Fruit fly (Drosophila melanogaster) whole organism, embryonic: ENCODE data around the gene CG13891.

Experiments
- Ada2b ChIP-seq: fragments of 200-800 bp; sonication (Bioruptor generic); IDR thresholded peaks from 2 replicates; pipeline ENCODE4 v1.3.6; 2022; ENCODE audit warnings: missing biosample characterization, missing genetic modification characterization
- Adf1 ChIP-seq: fragments of 200-800 bp; sonication (Bioruptor generic); IDR thresholded peaks from 2 replicates; pipeline ENCODE4 v1.3.6; 2022; ENCODE audit warnings: missing biosample characterization, missing genetic modification characterization
- CG12219 ChIP-seq: fragments of 200-800 bp; sonication (Bioruptor generic); optimal IDR thresholded peaks from 3 replicates; lab custom pipeline; 2018; ENCODE audit warnings: missing biosample characterization, mild to moderate bottlenecking, missing genetic modification characterization
- CG13624 ChIP-seq: fragments of 200-800 bp; sonication (Bioruptor generic); optimal IDR thresholded peaks from 2 replicates; lab custom pipeline; 2016; ENCODE audit warnings: missing biosample characterization, missing genetic modification characterization
- CG17359 ChIP-seq: fragments of 200-800 bp; sonication (Bioruptor generic); optimal IDR thresholded peaks from 3 replicates; lab custom pipeline; 2018; ENCODE audit warnings: missing biosample characterization, mild to moderate bottlenecking, missing genetic modification characterization, moderate library complexity
- CG17385 ChIP-seq: fragments of 200-800 bp; sonication (Bioruptor generic); optimal IDR thresholded peaks from 3 replicates; lab custom pipeline; 2018; ENCODE audit warnings: missing biosample characterization, mild to moderate bottlenecking, missing genetic modification characterization
- CG17568 ChIP-seq: fragments of 200-800 bp; sonication (Bioruptor generic); optimal IDR thresholded peaks from 2 replicates; lab custom pipeline; 2018; ENCODE audit warnings: missing biosample characterization, mild to moderate bottlenecking, missing genetic modification characterization, moderate library complexity
- CG1792 ChIP-seq: fragments of 200-800 bp; sonication (Bioruptor generic); optimal IDR thresholded peaks from 2 replicates; lab custom pipeline; 2016; ENCODE audit warnings: missing biosample characterization, missing genetic modification characterization
- CG1832 ChIP-seq: fragments of 200-800 bp; sonication (Bioruptor generic); optimal IDR thresholded peaks from 2 replicates; lab custom pipeline; 2017; ENCODE audit warnings: missing biosample characterization, mild to moderate bottlenecking, missing genetic modification characterization, inconsistent platforms
- CG2712 ChIP-seq: fragments of 200-800 bp; optimal IDR thresholded peaks from 3 replicates; lab custom pipeline; 2019; ENCODE audit warnings: missing biosample characterization, mild to moderate bottlenecking, missing genetic modification characterization, moderate library complexity
- CG32532 ChIP-seq: fragments of 200-800 bp; sonication (Bioruptor generic); IDR thresholded peaks from 2 replicates; pipeline ENCODE4 v1.3.6; 2022; ENCODE audit warnings: missing biosample characterization, missing genetic modification characterization
- CG33557 ChIP-seq: fragments of 200-800 bp; sonication (Bioruptor generic); optimal IDR thresholded peaks from 2 replicates; lab custom pipeline; 2019; ENCODE audit warnings: missing biosample characterization, mild to moderate bottlenecking, missing genetic modification characterization, moderate library complexity
- CG3838 ChIP-seq: fragments of 200-800 bp; sonication (Bioruptor generic); optimal IDR thresholded peaks from 3 replicates; lab custom pipeline; 2016; ENCODE audit warnings: missing biosample characterization, missing genetic modification characterization
- CG3847 ChIP-seq: fragments of 200-800 bp; sonication (Bioruptor generic); IDR thresholded peaks from 2 replicates; pipeline ENCODE4 v1.3.6; 2022; ENCODE audit warnings: missing biosample characterization, missing genetic modification characterization
- CG43689 ChIP-seq: fragments of 200-800 bp; sonication (Bioruptor generic); IDR thresholded peaks from 2 replicates; pipeline ENCODE4 v1.3.6; 2022; ENCODE audit warnings: missing biosample characterization, missing genetic modification characterization
- CG6791 ChIP-seq: fragments of 200-800 bp; sonication (Bioruptor generic); IDR thresholded peaks from 3 replicates; pipeline ENCODE4 v1.3.6; 2022; ENCODE audit warnings: missing biosample characterization, missing genetic modification characterization; ENCODE audit not compliant: partially characterized antibody
- CG8089 ChIP-seq: fragments of 200-800 bp; sonication (Bioruptor generic); optimal IDR thresholded peaks from 3 replicates; lab custom pipeline; 2016; ENCODE audit warnings: missing biosample characterization, missing genetic modification characterization
- CG8359 ChIP-seq: fragments of 200-800 bp; sonication (Bioruptor generic); optimal IDR thresholded peaks from 2 replicates; lab custom pipeline; 2017; ENCODE audit warnings: missing biosample characterization, mild to moderate bottlenecking, missing genetic modification characterization, borderline replicate concordance
- CG8478 ChIP-seq: fragments of >200 bp; optimal IDR thresholded peaks from 2 replicates; lab custom pipeline; 2018
- CG9215 ChIP-seq: fragments of 200-800 bp; sonication (Bioruptor generic); IDR thresholded peaks from 2 replicates; pipeline ENCODE4 v1.3.6; 2022; ENCODE audit warnings: missing biosample characterization, missing genetic modification characterization
- Dbx ChIP-seq: fragments of 200-800 bp; sonication (Bioruptor generic); IDR thresholded peaks from 3 replicates; pipeline ENCODE4 v1.3.6; 2022; ENCODE audit warnings: missing biosample characterization, missing genetic modification characterization
- Dfd ChIP-seq, 2 experiments: fragments of >200 bp; optimal IDR thresholded peaks; 2 replicates each; lab custom pipeline; 2017; ENCODE audit warnings: missing biosample characterization in 2 of 2, missing genetic modification characterization in 2 of 2
- Fer2 ChIP-seq: fragments of 200-800 bp; sonication (Bioruptor generic); optimal IDR thresholded peaks from 2 replicates; lab custom pipeline; 2018; ENCODE audit warnings: missing biosample characterization, mild to moderate bottlenecking, missing genetic modification characterization, moderate library complexity
- Hr39 ChIP-seq: fragments of >200 bp; optimal IDR thresholded peaks from 2 replicates; lab custom pipeline; 2017
- Hr78 ChIP-seq, 2 experiments: fragments of 200-800 bp in 1 of 2; fragments of >200 bp in 1 of 2; sonication (Bioruptor generic) in 1 of 2; optimal IDR thresholded peaks; 2 replicates each; lab custom pipeline; 2017 to 2019; ENCODE audit warnings: missing biosample characterization in 2 of 2, missing genetic modification characterization in 2 of 2, mild to moderate bottlenecking in 1 of 2, moderate library complexity in 1 of 2
- Hsf ChIP-seq: fragments of 200-800 bp; sonication (Bioruptor generic); optimal IDR thresholded peaks from 3 replicates; lab custom pipeline; 2016; ENCODE audit warnings: missing biosample characterization, missing genetic modification characterization
- NK7.1 ChIP-seq: fragments of 200-800 bp; sonication (Bioruptor generic); optimal IDR thresholded peaks from 3 replicates; lab custom pipeline; 2016; ENCODE audit warnings: missing biosample characterization, missing genetic modification characterization
- Oaz ChIP-seq: fragments of 200-800 bp; sonication (Bioruptor generic); IDR thresholded peaks from 2 replicates; pipeline ENCODE4 v1.3.6; 2022; ENCODE audit warnings: missing biosample characterization, missing genetic modification characterization
- Spps ChIP-seq: fragments of 200-800 bp; sonication (Bioruptor generic); optimal IDR thresholded peaks from 2 replicates; lab custom pipeline; 2018; ENCODE audit warnings: missing biosample characterization, mild to moderate bottlenecking, missing genetic modification characterization
- ab ChIP-seq: fragments of 200-800 bp; sonication (Bioruptor generic); optimal IDR thresholded peaks from 2 replicates; lab custom pipeline; 2016; ENCODE audit warnings: missing biosample characterization, missing genetic modification characterization
- cas ChIP-seq: fragments of 200-800 bp; sonication (Bioruptor generic); IDR thresholded peaks from 2 replicates; pipeline ENCODE4 v1.3.6; 2022; ENCODE audit warnings: missing biosample characterization, missing genetic modification characterization
- chif ChIP-seq, 2 experiments: fragments of 200-800 bp; sonication (Bioruptor generic); optimal IDR thresholded peaks; 3 replicates each; lab custom pipeline; 2016; ENCODE audit warnings: missing biosample characterization in 2 of 2, missing genetic modification characterization in 2 of 2
- chinmo ChIP-seq: fragments of 200-800 bp; sonication (Bioruptor generic); IDR thresholded peaks from 4 replicates; pipeline ENCODE4 v1.3.6; 2022; ENCODE audit warnings: missing biosample characterization, missing genetic modification characterization; ENCODE audit not compliant: partially characterized antibody
- chm ChIP-seq: fragments of 200-800 bp; sonication (Bioruptor generic); IDR thresholded peaks from 2 replicates; pipeline ENCODE4 v1.3.6; 2022; ENCODE audit warnings: missing biosample characterization, missing genetic modification characterization
- crc ChIP-seq: fragments of 200-800 bp; sonication (Bioruptor generic); optimal IDR thresholded peaks from 2 replicates; lab custom pipeline; 2016; ENCODE audit warnings: missing biosample characterization, missing genetic modification characterization
- cwo ChIP-seq: fragments of 200-800 bp; sonication (Bioruptor generic); optimal IDR thresholded peaks from 3 replicates; lab custom pipeline; 2017; ENCODE audit warnings: missing biosample characterization, missing genetic modification characterization, mild to moderate bottlenecking, moderate library complexity, missing genetic modification reagents
- dmrt99B ChIP-seq: fragments of 200-800 bp; sonication (Bioruptor generic); optimal IDR thresholded peaks from 2 replicates; lab custom pipeline; 2018; ENCODE audit warnings: missing biosample characterization, mild to moderate bottlenecking, missing genetic modification characterization, moderate library complexity
- gem ChIP-seq: fragments of 200-800 bp; sonication (Bioruptor generic); optimal IDR thresholded peaks from 2 replicates; lab custom pipeline; 2019; ENCODE audit warnings: missing biosample characterization, mild to moderate bottlenecking, missing genetic modification characterization, moderate library complexity
- gfzf ChIP-seq: fragments of 200-800 bp; sonication (Bioruptor generic); optimal IDR thresholded peaks from 2 replicates; lab custom pipeline; 2016; ENCODE audit warnings: missing biosample characterization, mild to moderate bottlenecking, missing genetic modification characterization, moderate library complexity
- kah ChIP-seq: fragments of 200-800 bp; sonication (Bioruptor generic); optimal IDR thresholded peaks from 2 replicates; lab custom pipeline; 2018; ENCODE audit warnings: missing biosample characterization, mild to moderate bottlenecking, missing genetic modification characterization
- kay ChIP-seq: fragments of 200-800 bp; sonication (Bioruptor generic); optimal IDR thresholded peaks from 2 replicates; lab custom pipeline; 2016; ENCODE audit warnings: missing biosample characterization, missing genetic modification characterization
- maf-S ChIP-seq: fragments of 200-800 bp; sonication (Bioruptor generic); optimal IDR thresholded peaks from 2 replicates; lab custom pipeline; 2016; ENCODE audit warnings: missing biosample characterization, missing genetic modification characterization
- prd ChIP-seq, 3 experiments: fragments of >200 bp in 2 of 3; fragments of 200-800 bp in 1 of 3; sonication (Bioruptor generic) in 1 of 3; optimal IDR thresholded peaks in 2 of 3; IDR thresholded peaks in 1 of 3; 2 replicates in 2 of 3; 3 replicates in 1 of 3; pipeline versions ENCODE4 v1.3.6 to Lab custom; 2017 to 2022; ENCODE audit warnings: missing biosample characterization in 1 of 3, missing genetic modification characterization in 1 of 3
- pzg ChIP-seq: fragments of 200-800 bp; sonication (Bioruptor generic); optimal IDR thresholded peaks from 3 replicates; lab custom pipeline; 2018; ENCODE audit warnings: missing biosample characterization, mild to moderate bottlenecking, missing genetic modification characterization, moderate library complexity
- ranshi ChIP-seq: fragments of 200-800 bp; sonication (Bioruptor generic); IDR thresholded peaks from 2 replicates; pipeline ENCODE4 v1.3.6; 2022; ENCODE audit warnings: missing biosample characterization, missing genetic modification characterization
- scrt ChIP-seq: fragments of 200-800 bp; sonication (Bioruptor generic); optimal IDR thresholded peaks from 2 replicates; lab custom pipeline; 2018; ENCODE audit warnings: missing biosample characterization, mild to moderate bottlenecking, missing genetic modification characterization, moderate library complexity
- sens ChIP-seq: fragments of 200-800 bp; sonication (Bioruptor generic); peaks from one replicate; lab custom pipeline; 2016; ENCODE audit warnings: missing biosample characterization, missing genetic modification characterization
- sens-2 ChIP-seq: fragments of 200-800 bp; sonication (Bioruptor generic); IDR thresholded peaks from 2 replicates; pipeline ENCODE4 v1.3.6; 2022; ENCODE audit warnings: missing biosample characterization, missing genetic modification characterization
- sna ChIP-seq: fragments of 200-800 bp; sonication (Bioruptor generic); IDR thresholded peaks from 2 replicates; pipeline ENCODE4 v1.3.6; 2022; ENCODE audit warnings: missing biosample characterization, missing genetic modification characterization; ENCODE audit not compliant: partially characterized antibody
- stc ChIP-seq: fragments of 200-800 bp; sonication (Bioruptor generic); IDR thresholded peaks from 2 replicates; pipeline ENCODE4 v1.3.6; 2022; ENCODE audit warnings: missing biosample characterization, missing genetic modification characterization
- usp ChIP-seq: fragments of >200 bp; optimal IDR thresholded peaks from 2 replicates; lab custom pipeline; 2017; ENCODE audit warnings: missing biosample characterization, missing genetic modification characterization
- zfh1 ChIP-seq: fragments of 200-800 bp; sonication (Bioruptor generic); IDR thresholded peaks from 3 replicates; pipeline ENCODE4 v1.3.6; 2022; ENCODE audit warnings: missing biosample characterization, missing genetic modification characterization

The CG13891 gene

DNA sequence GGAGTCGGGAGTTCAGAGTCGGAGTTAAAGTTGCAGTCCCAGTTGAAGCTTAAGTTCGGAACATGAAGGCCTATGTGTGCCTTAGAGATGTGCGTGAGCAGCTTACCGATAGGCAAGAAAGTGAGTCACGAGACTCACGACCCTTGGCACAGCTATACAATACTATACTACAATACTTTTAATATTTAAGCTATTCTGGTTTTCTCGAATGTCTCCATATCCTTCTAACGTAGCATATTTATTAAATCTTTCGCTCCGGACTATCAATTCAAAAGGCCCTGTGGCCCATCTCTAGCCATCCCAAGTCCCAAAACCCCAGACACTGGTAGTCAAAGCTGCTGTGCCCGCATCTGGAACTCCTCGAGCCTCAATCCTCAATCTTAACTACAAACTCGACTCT lies 43.5 kb downstream of the CG13891 start (continued):
- TF ChIP-seq CG1832 (GFP tag; lab: Kevin White, UChicago), result no peak
- TF ChIP-seq Ada2b (GFP tag; lab: Robert Waterston, UW), result no peak
- TF ChIP-seq sna, result no peak
- no peak for TF ChIP-seq gfzf
- TF ChIP-seq dmrt99B (tag; lab: Kevin White, UChicago), result peak; percentile 17
- TF ChIP-seq chinmo (GFP tag; lab: Robert Waterston, UW), result 0 out of 4 replicates have a peak, but pooled peaks have one; percentile 30
- TF ChIP-seq CG13624 (GFP tag; lab: Kevin White, UChicago), result no peak
- TF ChIP-seq sens-2 (GFP tag; lab: Robert Waterston, UW), result no peak
- peak; percentile 49; the same call in 1 of the 3 replicates for TF ChIP-seq zfh1 (GFP tag; lab: Robert Waterston, UW)
- TF ChIP-seq stc (GFP tag; lab: Robert Waterston, UW), result no peak
- TF ChIP-seq prd (optimal IDR thresholded peaks at IDR 0.05; lab: Kevin White, UChicago), result no peak
- peak; percentile 65; the same call in 2 of the 3 replicates for TF ChIP-seq prd (GFP tag; IDR thresholded peaks at IDR 0.05; lab: Robert Waterston, UW)
- no peak for TF ChIP-seq chm (GFP tag; lab: Robert Waterston, UW)
- TF ChIP-seq Dbx (GFP tag; lab: Robert Waterston, UW), result no peak
- TF ChIP-seq CG17568 (GFP tag; lab: Kevin White, UChicago), result no peak
- TF ChIP-seq Dfd (GFP tag; optimal IDR thresholded peaks at IDR 0.05; lab: Kevin White, UChicago), result no peak
- no peak for TF ChIP-seq CG3838
- TF ChIP-seq kah, result no peak
- no peak for TF ChIP-seq Fer2 (tag; lab: Kevin White, UChicago)
- TF ChIP-seq Hr78 (GFP tag; optimal IDR thresholded peaks at IDR 0.05; lab: Kevin White, UChicago), result no peak
- no peak for TF ChIP-seq CG3847 (GFP tag; lab: Robert Waterston, UW)
- no peak for TF ChIP-seq CG8478
- TF ChIP-seq CG1792, result no peak
- TF ChIP-seq usp (GFP tag; lab: Kevin White, UChicago), result no peak
- TF ChIP-seq cwo (GFP tag; lab: Kevin White, UChicago), result no peak
- TF ChIP-seq ab (GFP tag; lab: Kevin White, UChicago), result no peak
- no peak for TF ChIP-seq CG33557 (GFP tag; lab: Kevin White, UChicago)
- TF ChIP-seq CG6791, result peak; percentile 16; the same call in 1 of the 3 replicates
- TF ChIP-seq crc (GFP tag; lab: Kevin White, UChicago), result no peak
- TF ChIP-seq ranshi (GFP tag; lab: Robert Waterston, UW), result no peak
- no peak for TF ChIP-seq cas
- peak; percentile 17 for TF ChIP-seq Spps (tag; lab: Kevin White, UChicago)
- no peak for TF ChIP-seq Oaz
- TF ChIP-seq CG43689 (GFP tag; lab: Robert Waterston, UW), result no peak
- TF ChIP-seq CG9215, result no peak
- 0 out of 2 replicates have a peak, but pooled peaks have one; percentile 5 for TF ChIP-seq CG32532 (GFP tag; lab: Robert Waterston, UW)
- no peak for TF ChIP-seq gem (tag; lab: Kevin White, UChicago)
- TF ChIP-seq CG8089 (GFP tag; lab: Kevin White, UChicago), result no peak
- no peak for TF ChIP-seq CG12219
- TF ChIP-seq Adf1 (GFP tag; lab: Robert Waterston, UW), result no peak
- TF ChIP-seq chif (GFP tag; optimal IDR thresholded peaks at IDR 0.05; lab: Kevin White, UChicago), result no peak
- no peak for TF ChIP-seq kay (GFP tag; lab: Kevin White, UChicago)
- TF ChIP-seq Hsf (GFP tag; lab: Kevin White, UChicago), result no peak
- TF ChIP-seq CG17385 (GFP tag; lab: Kevin White, UChicago), result no peak
- TF ChIP-seq CG17359, result no peak
- TF ChIP-seq NK7.1 (GFP tag; lab: Kevin White, UChicago), result no peak
- TF ChIP-seq CG2712 (tag; lab: Kevin White, UChicago), result peak; percentile 34
- no peak for TF ChIP-seq Hr39 (lab: Kevin White, UChicago)
- peak; percentile 57 for TF ChIP-seq sens
- TF ChIP-seq maf-S (GFP tag; lab: Kevin White, UChicago), result no peak
- TF ChIP-seq CG8359 (GFP tag; lab: Kevin White, UChicago), result no peak
- TF ChIP-seq pzg (GFP tag; lab: Kevin White, UChicago), result no peak
- TF ChIP-seq scrt (GFP tag; lab: Kevin White, UChicago), result no peak
